Fruit fly (Drosophila melanogaster): Measurements from ENCODE around the gene simj.

DNA sequence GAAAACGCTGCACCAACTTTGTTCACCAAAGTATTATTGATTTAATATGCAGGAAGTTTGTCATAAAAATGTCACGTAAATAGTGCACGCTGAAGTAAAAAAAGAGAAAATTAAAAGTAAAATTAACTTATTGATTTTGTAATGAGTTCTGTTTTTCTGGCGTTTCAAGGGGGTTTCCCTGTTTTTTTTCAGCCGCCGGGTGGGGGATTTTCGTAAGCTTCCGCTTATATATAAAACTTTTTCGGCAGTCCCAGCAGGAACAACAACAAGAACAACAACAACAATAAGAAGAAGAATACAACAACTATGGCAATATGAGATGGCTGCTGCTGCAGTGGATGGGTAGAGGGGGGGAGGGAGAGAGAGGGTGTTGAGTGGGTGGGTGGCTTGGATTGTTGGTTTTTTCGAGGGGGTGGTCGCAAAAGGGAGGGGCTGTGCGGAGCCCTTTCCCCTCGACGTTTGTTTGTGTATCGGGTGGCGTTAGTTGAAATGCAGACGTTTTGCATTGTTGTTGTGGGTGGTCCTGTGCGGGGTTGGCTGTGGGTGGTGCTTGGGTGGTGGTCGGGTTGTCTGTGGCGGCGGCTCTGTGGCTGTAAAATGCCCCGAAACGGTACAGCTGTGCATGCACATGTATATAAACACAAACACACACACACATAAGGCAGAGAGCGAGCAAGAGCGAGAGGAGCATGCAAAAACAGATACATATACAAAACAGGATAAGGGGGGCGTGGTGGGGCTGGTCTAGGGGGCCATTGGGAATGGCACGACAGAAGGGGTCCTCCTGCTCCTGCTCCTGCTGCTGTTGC lies 5.3 kb downstream of the simj start:
- TF ChIP-seq psq (optimal IDR thresholded peaks at IDR 0.05) (no peak), ttk (optimal IDR thresholded peaks at IDR 0.05) (no peak), Sin3A (optimal IDR thresholded peaks at IDR 0.05) (no peak), insv (optimal IDR thresholded peaks at IDR 0.05) (no peak), h (optimal IDR thresholded peaks at IDR 0.05) (no peak)
